Fruit fly (Drosophila melanogaster): ENCODE data around the gene CG5157.

DNA sequence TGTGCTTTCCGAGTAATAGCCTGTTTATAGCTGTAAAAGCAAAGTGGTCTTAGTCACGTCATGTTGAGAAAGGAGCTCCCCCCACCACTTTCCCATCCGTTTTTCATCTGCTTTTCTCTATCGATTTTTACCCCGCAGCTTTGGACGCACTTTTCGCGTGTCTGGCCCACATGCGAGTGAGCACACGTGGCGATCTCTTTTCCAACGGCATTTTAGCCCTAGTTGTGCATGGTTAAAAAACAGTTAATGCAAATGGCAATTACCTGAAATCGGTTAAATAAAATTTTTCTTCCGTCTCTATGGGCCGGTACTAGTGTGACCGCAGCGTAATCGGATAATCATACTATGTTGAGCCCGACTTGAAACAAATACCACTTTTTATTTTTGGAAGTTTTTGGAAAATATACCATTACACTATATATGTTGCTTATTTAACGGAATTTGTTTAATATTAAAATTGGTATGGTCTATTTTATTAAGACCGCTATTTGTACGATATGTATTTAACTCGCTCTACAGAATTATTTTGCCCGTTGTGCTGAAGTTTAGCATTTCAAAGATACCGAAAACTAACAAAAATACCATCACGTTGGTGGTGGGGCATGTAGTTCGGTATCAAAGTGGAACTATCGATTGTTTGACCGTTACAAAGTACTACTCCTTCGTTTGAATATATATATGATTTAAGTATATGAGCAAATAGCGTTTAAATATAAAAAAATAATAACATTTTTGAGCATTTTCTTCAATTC, 25.4 kb downstream of the CG5157 start, which contains the start of gene Zn72D:
- TF ChIP-seq usp (GFP tag; optimal IDR thresholded peaks at IDR 0.05): no peak
- no peak for TF ChIP-seq pan (optimal IDR thresholded peaks at IDR 0.05)
- TF ChIP-seq EcR (GFP tag; optimal IDR thresholded peaks at IDR 0.05): no peak
- no peak for TF ChIP-seq psq (optimal IDR thresholded peaks at IDR 0.05)
- TF ChIP-seq Dll (optimal IDR thresholded peaks at IDR 0.05): no peak

All from whole organism.